Worm (Caenorhabditis elegans): ENCODE data around the gene egl-3.

ce11 chrV:10148352-10148751 lies 25.2 kb downstream of the egl-3 start, which contains the start of gene srsx-26:
- TF ChIP-seq hmg-11 (tag; optimal IDR thresholded peaks at IDR 0.05) (no peak), nfya-1 (tag; optimal IDR thresholded peaks at IDR 0.05; ENCODE audit: insufficient read depth) (no peak), fkh-10 (GFP tag; optimal IDR thresholded peaks at IDR 0.05) (no peak), nhr-76 (tag; optimal IDR thresholded peaks at IDR 0.05) (no peak), sea-2 (GFP tag; optimal IDR thresholded peaks at IDR 0.05) (no peak), nhr-77 (tag; optimal IDR thresholded peaks at IDR 0.05) (no peak), ceh-82 (tag; optimal IDR thresholded peaks at IDR 0.05) (no peak), mdl-1 (tag; optimal IDR thresholded peaks at IDR 0.05) (no peak), fos-1 (tag; optimal IDR thresholded peaks at IDR 0.05) (no peak), ztf-11 (tag; optimal IDR thresholded peaks at IDR 0.05) (no peak)
